Fruit fly (Drosophila melanogaster) whole organism, embryonic: ENCODE results near the gene CG33932.

Source experiments
- Aef1 ChIP-seq: fragments of 200-800 bp; sonication (Bioruptor generic); IDR thresholded peaks from 3 replicates; pipeline ENCODE4 v1.3.6; 2022; ENCODE audit warnings: missing biosample characterization, missing genetic modification characterization
- BEAF-32 ChIP-seq: fragments of 200-800 bp; sonication (Bioruptor generic); optimal IDR thresholded peaks from 3 replicates; lab custom pipeline; 2017; ENCODE audit warnings: missing biosample characterization, missing genetic modification characterization, mild to moderate bottlenecking, moderate library complexity, missing genetic modification reagents
- BtbVII ChIP-seq: fragments of 200-800 bp; sonication (Bioruptor generic); optimal IDR thresholded peaks from 3 replicates; lab custom pipeline; 2017; ENCODE audit warnings: missing biosample characterization, mild to moderate bottlenecking, missing genetic modification characterization
- CG10267 ChIP-seq: fragments of 200-800 bp; sonication (Bioruptor generic); optimal IDR thresholded peaks from 2 replicates; lab custom pipeline; 2018; ENCODE audit warnings: missing biosample characterization, mild to moderate bottlenecking, missing genetic modification characterization, moderate library complexity
- CG10366 ChIP-seq: fragments of 200-800 bp; sonication (Bioruptor generic); IDR thresholded peaks from 2 replicates; pipeline ENCODE4 v1.3.6; 2022; ENCODE audit warnings: missing biosample characterization, missing genetic modification characterization
- CG14965 ChIP-seq: fragments of 200-800 bp; sonication (Bioruptor generic); optimal IDR thresholded peaks from 2 replicates; lab custom pipeline; 2016; ENCODE audit warnings: missing biosample characterization, missing genetic modification characterization, borderline replicate concordance
- CG15601 ChIP-seq: fragments of 200-800 bp; sonication (Bioruptor generic); optimal IDR thresholded peaks from 3 replicates; lab custom pipeline; 2019; ENCODE audit warnings: missing biosample characterization, mild to moderate bottlenecking, missing genetic modification characterization, moderate library complexity
- CG1603 ChIP-seq: fragments of 200-800 bp; sonication (Bioruptor generic); optimal IDR thresholded peaks from 2 replicates; lab custom pipeline; 2019; ENCODE audit warnings: missing biosample characterization, mild to moderate bottlenecking, missing genetic modification characterization, moderate library complexity
- CG16813 ChIP-seq: fragments of 200-800 bp; sonication (Bioruptor generic); IDR thresholded peaks from 3 replicates; pipeline ENCODE4 v1.3.6; 2022; ENCODE audit warnings: missing biosample characterization, missing genetic modification characterization; ENCODE audit not compliant: partially characterized antibody
- CG17186 ChIP-seq: fragments of 200-800 bp; sonication (Bioruptor generic); optimal IDR thresholded peaks from 3 replicates; lab custom pipeline; 2017; ENCODE audit warnings: missing biosample characterization, missing genetic modification reagents, missing genetic modification characterization
- CG17328 ChIP-seq: fragments of 200-800 bp; sonication (Bioruptor generic); IDR thresholded peaks from 2 replicates; pipeline ENCODE4 v1.3.6; 2022; ENCODE audit warnings: missing biosample characterization, missing genetic modification characterization
- CG2120 ChIP-seq: fragments of 200-800 bp; sonication (Bioruptor generic); optimal IDR thresholded peaks from 3 replicates; lab custom pipeline; 2016; ENCODE audit warnings: missing biosample characterization, missing genetic modification characterization
- CG33213 ChIP-seq: fragments of 200-800 bp; sonication (Bioruptor generic); optimal IDR thresholded peaks from 3 replicates; lab custom pipeline; 2016; ENCODE audit warnings: missing biosample characterization, missing genetic modification characterization
- CG34376 ChIP-seq: fragments of 200-800 bp; sonication (Bioruptor generic); optimal IDR thresholded peaks from 2 replicates; lab custom pipeline; 2018; ENCODE audit warnings: missing biosample characterization, mild to moderate bottlenecking, missing genetic modification characterization
- CG34422 ChIP-seq: fragments of 200-800 bp; sonication (Bioruptor generic); IDR thresholded peaks from 3 replicates; pipeline ENCODE4 v1.3.6; 2022; ENCODE audit warnings: missing biosample characterization, missing genetic modification characterization
- CG43689 ChIP-seq: fragments of 200-800 bp; sonication (Bioruptor generic); IDR thresholded peaks from 2 replicates; pipeline ENCODE4 v1.3.6; 2022; ENCODE audit warnings: missing biosample characterization, missing genetic modification characterization
- CG4424 ChIP-seq: fragments of 200-800 bp; sonication (Bioruptor generic); optimal IDR thresholded peaks from 3 replicates; lab custom pipeline; 2016; ENCODE audit warnings: missing biosample characterization, missing genetic modification characterization
- CG5953 ChIP-seq: fragments of 200-800 bp; sonication (Bioruptor generic); IDR thresholded peaks from 2 replicates; pipeline ENCODE4 v1.3.6; 2022; ENCODE audit warnings: missing biosample characterization, missing genetic modification characterization
- CG6254 ChIP-seq: fragments of 200-800 bp; sonication (Bioruptor generic); optimal IDR thresholded peaks from 3 replicates; lab custom pipeline; 2017; ENCODE audit warnings: mild to moderate bottlenecking, missing biosample characterization, missing genetic modification reagents, missing genetic modification characterization
- CG6654 ChIP-seq: fragments of 200-800 bp; sonication (Bioruptor generic); optimal IDR thresholded peaks from 2 replicates; lab custom pipeline; 2017; ENCODE audit warnings: missing biosample characterization, mild to moderate bottlenecking, missing genetic modification characterization
- CG7987 ChIP-seq: fragments of 200-800 bp; sonication (Bioruptor generic); optimal IDR thresholded peaks from 2 replicates; lab custom pipeline; 2018; ENCODE audit warnings: missing biosample characterization, mild to moderate bottlenecking, missing genetic modification characterization, moderate library complexity
- CG9609 ChIP-seq: fragments of 200-800 bp; sonication (Bioruptor generic); optimal IDR thresholded peaks from 3 replicates; lab custom pipeline; 2016; ENCODE audit warnings: missing biosample characterization, missing genetic modification characterization
- Chrac-16 ChIP-seq: fragments of 200-800 bp; sonication (Bioruptor generic); optimal IDR thresholded peaks from 3 replicates; lab custom pipeline; 2016; ENCODE audit warnings: missing biosample characterization, missing genetic modification characterization
- CoRest ChIP-seq: fragments of 200-800 bp; sonication (Bioruptor generic); optimal IDR thresholded peaks from 3 replicates; lab custom pipeline; 2018; ENCODE audit warnings: missing biosample characterization, mild to moderate bottlenecking, missing genetic modification characterization, moderate library complexity
- D19B ChIP-seq: fragments of 200-800 bp; sonication (Bioruptor generic); optimal IDR thresholded peaks from 2 replicates; lab custom pipeline; 2017; ENCODE audit warnings: missing biosample characterization, mild to moderate bottlenecking, missing genetic modification characterization
- Deaf1 ChIP-seq: fragments of 200-800 bp; optimal IDR thresholded peaks from 3 replicates; lab custom pipeline; 2019; ENCODE audit warnings: missing biosample characterization, mild to moderate bottlenecking, missing genetic modification characterization, moderate library complexity
- Dll ChIP-seq: fragments of 200-800 bp; sonication (Bioruptor generic); IDR thresholded peaks from 4 replicates; pipeline ENCODE4 v1.3.6; 2022; ENCODE audit warnings: missing biosample characterization, missing genetic modification characterization; ENCODE audit not compliant: partially characterized antibody
- MESR4 ChIP-seq: fragments of 200-800 bp; sonication (Bioruptor generic); optimal IDR thresholded peaks from 2 replicates; lab custom pipeline; 2018; ENCODE audit warnings: missing biosample characterization, mild to moderate bottlenecking, missing genetic modification characterization, moderate library complexity
- MTF-1 ChIP-seq: fragments of 200-800 bp; sonication (Bioruptor generic); optimal IDR thresholded peaks from 2 replicates; lab custom pipeline; 2018; ENCODE audit warnings: missing biosample characterization, mild to moderate bottlenecking, missing genetic modification characterization, borderline replicate concordance
- Mad ChIP-seq: fragments of 200-800 bp; sonication (Bioruptor generic); optimal IDR thresholded peaks from 2 replicates; lab custom pipeline; 2016; ENCODE audit warnings: missing biosample characterization, missing genetic modification characterization
- NC2β ChIP-seq: fragments of 200-800 bp; sonication (Bioruptor generic); optimal IDR thresholded peaks from 2 replicates; lab custom pipeline; 2016; ENCODE audit warnings: missing biosample characterization, missing genetic modification characterization
- Sox102F ChIP-seq: fragments of 200-800 bp; sonication (Bioruptor generic); optimal IDR thresholded peaks from 2 replicates; lab custom pipeline; 2018; ENCODE audit warnings: missing biosample characterization, mild to moderate bottlenecking, missing genetic modification characterization, moderate library complexity
- Xbp1 ChIP-seq: fragments of 200-800 bp; sonication (Bioruptor generic); optimal IDR thresholded peaks from 3 replicates; lab custom pipeline; 2016; ENCODE audit warnings: missing biosample characterization, mild to moderate bottlenecking, missing genetic modification characterization
- btn ChIP-seq: fragments of 200-800 bp; sonication (Bioruptor generic); optimal IDR thresholded peaks from 2 replicates; lab custom pipeline; 2016; ENCODE audit warnings: missing biosample characterization, missing genetic modification characterization
- cato ChIP-seq: fragments of 200-800 bp; sonication (Bioruptor generic); optimal IDR thresholded peaks from 2 replicates; lab custom pipeline; 2016; ENCODE audit warnings: missing biosample characterization, missing genetic modification characterization, borderline replicate concordance
- cg ChIP-seq: fragments of 200-800 bp; sonication (Bioruptor generic); optimal IDR thresholded peaks from 3 replicates; lab custom pipeline; 2019; ENCODE audit warnings: missing biosample characterization, mild to moderate bottlenecking, missing genetic modification characterization, moderate library complexity
- chif ChIP-seq, 2 experiments: fragments of 200-800 bp; sonication (Bioruptor generic); optimal IDR thresholded peaks; 3 replicates each; lab custom pipeline; 2016; ENCODE audit warnings: missing biosample characterization in 2 of 2, missing genetic modification characterization in 2 of 2
- fd64A ChIP-seq: fragments of 200-800 bp; sonication (Bioruptor generic); optimal IDR thresholded peaks from 3 replicates; lab custom pipeline; 2018; ENCODE audit warnings: missing biosample characterization, mild to moderate bottlenecking, missing genetic modification characterization
- grau ChIP-seq: fragments of 200-800 bp; optimal IDR thresholded peaks from 3 replicates; lab custom pipeline; 2019; ENCODE audit warnings: missing biosample characterization, mild to moderate bottlenecking, missing genetic modification characterization, moderate library complexity
- hkb ChIP-seq, 2 experiments: fragments of 200-800 bp in 1 of 2; fragments of >200 bp in 1 of 2; sonication (Bioruptor generic) in 1 of 2; IDR thresholded peaks in 1 of 2; optimal IDR thresholded peaks in 1 of 2; 2 replicates each; pipeline versions ENCODE4 v1.3.6 to Lab custom; 2017 to 2022; ENCODE audit warnings: missing biosample characterization in 1 of 2, missing genetic modification characterization in 1 of 2
- jing ChIP-seq: fragments of 200-800 bp; sonication (Bioruptor generic); optimal IDR thresholded peaks from 2 replicates; lab custom pipeline; 2018; ENCODE audit warnings: missing biosample characterization, mild to moderate bottlenecking, missing genetic modification characterization
- kah ChIP-seq: fragments of 200-800 bp; sonication (Bioruptor generic); optimal IDR thresholded peaks from 2 replicates; lab custom pipeline; 2018; ENCODE audit warnings: missing biosample characterization, mild to moderate bottlenecking, missing genetic modification characterization
- ken ChIP-seq: fragments of 200-800 bp; sonication (Bioruptor generic); IDR thresholded peaks from 3 replicates; pipeline ENCODE4 v1.3.6; 2022; ENCODE audit warnings: missing biosample characterization, missing genetic modification characterization
- mirr ChIP-seq: fragments of 200-800 bp; sonication (Bioruptor generic); optimal IDR thresholded peaks from 3 replicates; lab custom pipeline; 2018; ENCODE audit warnings: missing biosample characterization, mild to moderate bottlenecking, missing genetic modification characterization
- salm ChIP-seq: fragments of 200-800 bp; sonication (Bioruptor generic); optimal IDR thresholded peaks from 2 replicates; lab custom pipeline; 2018; ENCODE audit warnings: missing biosample characterization, mild to moderate bottlenecking, missing genetic modification characterization
- sna ChIP-seq: fragments of 200-800 bp; sonication (Bioruptor generic); IDR thresholded peaks from 2 replicates; pipeline ENCODE4 v1.3.6; 2022; ENCODE audit warnings: missing biosample characterization, missing genetic modification characterization; ENCODE audit not compliant: partially characterized antibody
- stc ChIP-seq: fragments of 200-800 bp; sonication (Bioruptor generic); IDR thresholded peaks from 2 replicates; pipeline ENCODE4 v1.3.6; 2022; ENCODE audit warnings: missing biosample characterization, missing genetic modification characterization
- tgo ChIP-seq: fragments of 200-800 bp; sonication (Bioruptor generic); IDR thresholded peaks from 3 replicates; pipeline ENCODE4 v1.3.6; 2022; ENCODE audit warnings: missing biosample characterization, missing genetic modification characterization
- unc-4 ChIP-seq: fragments of 200-800 bp; sonication (Bioruptor generic); IDR thresholded peaks from 2 replicates; pipeline ENCODE4 v1.3.6; 2022; ENCODE audit warnings: missing biosample characterization, missing genetic modification characterization; ENCODE audit not compliant: partially characterized antibody

Gene CG33932

DNA sequence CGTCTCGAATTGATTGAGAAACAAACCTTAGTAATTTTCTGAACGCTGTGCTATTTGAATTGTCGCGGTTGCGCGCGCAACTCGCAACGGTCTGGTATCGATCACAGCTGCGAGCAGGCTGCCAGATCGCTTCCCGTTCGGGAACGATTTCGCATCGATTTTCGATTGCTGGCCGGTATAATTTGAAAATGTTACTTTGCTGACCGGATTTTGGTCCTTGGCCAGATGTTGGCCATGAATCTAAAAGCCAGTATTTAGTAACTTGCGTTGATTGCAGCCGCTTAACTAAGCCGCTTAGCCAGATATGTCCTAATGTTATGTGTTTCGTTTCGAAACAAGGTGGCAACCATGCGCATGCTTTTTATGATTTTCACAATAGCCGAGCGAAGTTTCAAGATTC lies 4.3 kb downstream of the CG33932 start (continued):
- no peak for TF ChIP-seq CG6654 (GFP tag; lab: Kevin White, UChicago)
- TF ChIP-seq CG14965 (GFP tag; lab: Kevin White, UChicago) = no peak
- TF ChIP-seq mirr (GFP tag; lab: Kevin White, UChicago) = no peak
- no peak for TF ChIP-seq salm (tag; lab: Kevin White, UChicago)
- TF ChIP-seq D19B = no peak
- TF ChIP-seq fd64A (GFP tag; lab: Kevin White, UChicago) = no peak
- TF ChIP-seq CG17186 (GFP tag; lab: Kevin White, UChicago) = peak; percentile 68
- TF ChIP-seq CG5953 = no peak
- no peak for TF ChIP-seq CG43689 (GFP tag; lab: Robert Waterston, UW)
- TF ChIP-seq unc-4 (GFP tag; lab: Robert Waterston, UW) = peak; percentile 51
- TF ChIP-seq CG16813 = peak; percentile 46; the same call in 1 of the 3 replicates
- TF ChIP-seq CG10267 = peak; percentile 53
- TF ChIP-seq tgo (GFP tag; lab: Robert Waterston, UW) = no peak
- TF ChIP-seq MTF-1 (GFP tag; lab: Kevin White, UChicago) = no peak
- no peak for TF ChIP-seq Xbp1 (GFP tag; lab: Kevin White, UChicago)
- peak; percentile 64 for TF ChIP-seq BEAF-32 (GFP tag; lab: Kevin White, UChicago)
- peak; percentile 12 for TF ChIP-seq NC2β (GFP tag; lab: Kevin White, UChicago)
- TF ChIP-seq Aef1 (GFP tag; lab: Robert Waterston, UW) = no peak
- TF ChIP-seq hkb (optimal IDR thresholded peaks at IDR 0.05; lab: Kevin White, UChicago) = peak; percentile 79
- TF ChIP-seq hkb (GFP tag; IDR thresholded peaks at IDR 0.05; lab: Robert Waterston, UW) = no peak
- no peak for TF ChIP-seq cg
- peak; percentile 68 for TF ChIP-seq CG1603
- no peak for TF ChIP-seq kah
- TF ChIP-seq CG7987 (GFP tag; lab: Kevin White, UChicago) = no peak
- no peak for TF ChIP-seq Chrac-16
- TF ChIP-seq MESR4 (GFP tag; lab: Kevin White, UChicago) = no peak
- TF ChIP-seq CG34422 (GFP tag; lab: Robert Waterston, UW) = no peak
- no peak for TF ChIP-seq CG9609 (GFP tag; lab: Kevin White, UChicago)
- TF ChIP-seq cato (GFP tag; lab: Kevin White, UChicago) = no peak
- no peak for TF ChIP-seq btn (GFP tag; lab: Kevin White, UChicago)
- no peak for TF ChIP-seq CG15601 (tag; lab: Kevin White, UChicago)
- TF ChIP-seq grau (tag; lab: Kevin White, UChicago) = peak; percentile 22
- TF ChIP-seq CG33213 (GFP tag; lab: Kevin White, UChicago) = no peak
- no peak for TF ChIP-seq ken (GFP tag; lab: Robert Waterston, UW)
- peak; percentile 6 for TF ChIP-seq CG2120 (GFP tag; lab: Kevin White, UChicago)
- peak; percentile 46 for TF ChIP-seq CG34376
- no peak for TF ChIP-seq stc (GFP tag; lab: Robert Waterston, UW)
- no peak for TF ChIP-seq Sox102F (GFP tag; lab: Kevin White, UChicago)
- no peak for TF ChIP-seq CG6254
- TF ChIP-seq BtbVII (GFP tag; lab: Kevin White, UChicago) = no peak
- TF ChIP-seq Mad (GFP tag; lab: Kevin White, UChicago) = no peak
- TF ChIP-seq Deaf1 = no peak
- TF ChIP-seq sna (GFP tag; lab: Robert Waterston, UW) = peak; percentile 44; the same call in 1 of the 2 replicates
- TF ChIP-seq CoRest = peak; percentile 54
- TF ChIP-seq CG17328 (GFP tag; lab: Robert Waterston, UW) = no peak
- TF ChIP-seq jing (GFP tag; lab: Kevin White, UChicago) = no peak
- no peak for TF ChIP-seq chif (GFP tag; optimal IDR thresholded peaks at IDR 0.05; lab: Kevin White, UChicago)
- TF ChIP-seq CG4424 (GFP tag; lab: Kevin White, UChicago) = no peak
- TF ChIP-seq Dll = peak; percentile 44; the same call in 1 of the 4 replicates
- TF ChIP-seq CG10366 (GFP tag; lab: Robert Waterston, UW) = no peak
